Worm (Caenorhabditis elegans) whole organism, L1 larva: ENCODE measurements around the gene C46F11.4.

ENCODE experiments used
- aha-1 ChIP-seq: fragments of 150-350 bp; optimal IDR thresholded peaks from 2 replicates; lab custom pipeline; 2014; ENCODE audit warnings: missing biosample characterization, missing genetic modification characterization
- irx-1 ChIP-seq: sonication (generic microtip); optimal IDR thresholded peaks from 2 replicates; lab custom pipeline; 2016; ENCODE audit warnings: missing genetic modification characterization, missing compliant biosample characterization
- lin-39 ChIP-seq: fragments of 150-350 bp; optimal IDR thresholded peaks from 2 replicates; lab custom pipeline; 2014; ENCODE audit warnings: missing biosample characterization, missing genetic modification reagents, missing genetic modification characterization
- lsy-2 ChIP-seq, 2 experiments: fragments of 150-350 bp; optimal IDR thresholded peaks; 2 replicates each; lab custom pipeline; 2014; ENCODE audit warnings: missing biosample characterization in 2 of 2, missing genetic modification characterization in 2 of 2
- nhr-77 ChIP-seq: fragments of 150-350 bp; optimal IDR thresholded peaks from 2 replicates; lab custom pipeline; 2014; ENCODE audit warnings: missing biosample characterization, missing genetic modification characterization
- skn-1 ChIP-seq: fragments of 150-350 bp; optimal IDR thresholded peaks from 2 replicates; lab custom pipeline; 2014; ENCODE audit warnings: missing biosample characterization, missing genetic modification characterization
- tbx-2 ChIP-seq: sonication (generic microtip); optimal IDR thresholded peaks from 2 replicates; lab custom pipeline; 2016; ENCODE audit warnings: missing genetic modification characterization, missing compliant biosample characterization

- TF ChIP-seq lsy-2 (tag; optimal IDR thresholded peaks at IDR 0.05; lab: Kevin White, UChicago) (peak in 1 of 2 experiments; percentile 43), lin-39 (no peak), skn-1 (peak; percentile 23), nhr-77 (tag; lab: Kevin White, UChicago) (no peak), aha-1 (tag; lab: Kevin White, UChicago) (no peak), tbx-2 (tag; lab: Kevin White, UChicago) (peak; percentile 41), irx-1 (tag; lab: Kevin White, UChicago) (no peak)
Observed at ce11 chrIII:3620652-3621051, 43.5 kb downstream of the C46F11.4 start.
